Worm (Caenorhabditis elegans): ENCODE data around the gene spd-3.

Gene spd-3

DNA sequence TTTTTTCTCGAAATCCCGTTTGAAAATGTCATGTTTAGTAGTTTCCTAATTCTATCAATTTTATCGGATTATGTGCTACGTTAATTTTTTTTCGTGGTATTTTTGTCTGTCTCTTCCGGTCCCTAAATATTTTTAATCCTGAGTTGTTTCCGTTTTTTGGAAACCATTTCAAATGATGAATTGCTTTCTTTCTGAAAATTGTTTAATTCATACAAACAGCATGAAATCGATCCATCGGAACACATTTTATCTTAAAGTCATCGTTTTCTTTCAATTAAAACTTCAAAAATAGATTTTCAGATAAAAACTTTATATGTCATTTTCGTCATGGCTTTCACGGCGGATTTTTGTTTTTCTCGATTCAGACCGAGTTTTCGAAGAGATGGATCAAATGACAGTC, at the start of gene spd-3:
Gene spd-3, plus strand, starts transcription at position 301 of the 400 bp plus-strand sequence.
- TF ChIP-seq tbx-8 (GFP tag; optimal IDR thresholded peaks at IDR 0.05) (no peak), snpc-4 (tag; optimal IDR thresholded peaks at IDR 0.05) (no peak), ham-2 (GFP tag; optimal IDR thresholded peaks at IDR 0.05) (no peak), lin-13 (tag; optimal IDR thresholded peaks at IDR 0.05) (no peak), lin-32 (GFP tag; optimal IDR thresholded peaks at IDR 0.05) (no peak), nhr-2 (tag; optimal IDR thresholded peaks at IDR 0.05) (no peak), ceh-83 (GFP tag; optimal IDR thresholded peaks at IDR 0.05) (no peak), pha-4 (tag; optimal IDR thresholded peaks at IDR 0.05) (no peak), zip-8 (tag; optimal IDR thresholded peaks at IDR 0.05) (no peak), cnd-1 (tag; optimal IDR thresholded peaks at IDR 0.05) (no peak), sem-2 (GFP tag; optimal IDR thresholded peaks at IDR 0.05) (no peak)

DNA sequence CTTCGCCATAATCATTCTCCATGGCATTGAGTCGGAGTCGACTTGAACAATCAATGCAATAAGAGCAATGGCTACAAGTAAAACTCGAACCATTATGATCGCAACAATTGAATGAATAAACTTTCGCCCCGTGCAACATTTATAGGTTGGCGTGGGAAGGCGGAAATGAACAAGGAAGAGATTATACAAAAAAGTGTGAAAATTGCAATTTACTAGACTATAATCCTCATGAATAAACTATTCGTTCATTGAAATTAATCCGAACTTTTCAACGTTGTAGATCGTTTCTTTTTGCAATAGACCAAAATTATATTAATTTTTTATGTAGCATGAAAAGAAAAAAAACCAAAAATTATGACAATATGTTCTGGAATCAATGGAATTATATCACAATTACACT, 22.3 kb upstream of the spd-3 start, which contains the start of gene Y73B6A.3:
Gene Y73B6A.3, minus strand, starts transcription at position 101 of the 400 bp plus-strand sequence.
- TF ChIP-seq ceh-83 (GFP tag; optimal IDR thresholded peaks at IDR 0.05) = no peak
- TF ChIP-seq blmp-1 (tag; optimal IDR thresholded peaks at IDR 0.05) = no peak
- no peak for TF ChIP-seq nhr-2 (tag; optimal IDR thresholded peaks at IDR 0.05)
- TF ChIP-seq mls-2 (tag; optimal IDR thresholded peaks at IDR 0.05) = no peak
- no peak for TF ChIP-seq nhr-28 (tag; optimal IDR thresholded peaks at IDR 0.05)

DNA sequence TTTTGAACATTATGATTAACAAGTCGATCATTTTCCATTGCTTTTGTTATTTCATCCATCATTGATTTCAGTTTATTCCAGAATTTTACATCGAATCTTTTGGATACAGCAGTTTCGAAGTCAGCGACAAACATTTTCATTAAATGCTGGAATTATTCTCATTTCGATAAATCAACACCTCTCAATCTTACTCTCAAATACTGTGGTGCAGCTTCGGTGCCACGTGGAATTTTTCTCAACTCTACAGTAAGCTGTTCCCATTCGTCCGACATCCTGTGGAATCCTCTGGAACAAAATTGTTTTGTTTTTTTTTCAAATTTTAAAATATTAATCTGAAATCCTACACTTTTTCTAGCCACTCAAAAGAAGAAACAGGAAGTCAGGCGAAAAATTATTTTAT, 20.4 kb upstream of the spd-3 start, which contains the start of gene smg-7:
Gene smg-7, minus strand, starts transcription at position 285 of the 400 bp plus-strand sequence.
- TF ChIP-seq ceh-83 (GFP tag; optimal IDR thresholded peaks at IDR 0.05) (no peak), sptf-1 (tag; optimal IDR thresholded peaks at IDR 0.05) (no peak), nhr-12 (tag; optimal IDR thresholded peaks at IDR 0.05) (no peak), mep-1 (tag; optimal IDR thresholded peaks at IDR 0.05) (no peak), lin-32 (GFP tag; optimal IDR thresholded peaks at IDR 0.05) (no peak), zip-8 (tag; optimal IDR thresholded peaks at IDR 0.05) (no peak), elt-3 (tag; optimal IDR thresholded peaks at IDR 0.05) (no peak), ceh-39 (tag; optimal IDR thresholded peaks at IDR 0.05) (no peak), bed-3 (GFP tag; optimal IDR thresholded peaks at IDR 0.05) (no peak), M03D4.4 (tag; optimal IDR thresholded peaks at IDR 0.05) (no peak)

DNA sequence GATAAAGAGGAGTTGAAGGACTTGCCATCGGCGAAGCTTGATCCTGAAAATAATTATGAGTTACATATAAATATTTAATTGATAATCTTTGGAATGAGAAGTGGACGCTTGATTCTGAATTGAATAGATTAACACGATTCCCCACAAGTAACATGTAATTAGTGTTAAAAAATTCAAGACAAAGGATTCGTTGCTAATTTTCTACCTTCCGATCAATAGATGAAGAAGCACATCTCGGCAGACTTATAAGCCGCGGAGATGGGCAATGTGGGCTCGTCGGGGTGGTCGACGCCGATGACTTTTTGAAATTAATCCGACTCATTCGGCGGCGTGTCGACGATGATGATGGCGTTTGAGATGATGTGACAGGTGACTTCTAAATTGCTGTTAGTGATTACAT, 15.4 kb upstream of the spd-3 start:
- TF ChIP-seq ztf-11 (tag; optimal IDR thresholded peaks at IDR 0.05) = no peak
- no peak for TF ChIP-seq sem-2 (GFP tag; optimal IDR thresholded peaks at IDR 0.05)
- TF ChIP-seq pha-4 (tag; optimal IDR thresholded peaks at IDR 0.05) = no peak
- no peak for TF ChIP-seq bed-3 (GFP tag; optimal IDR thresholded peaks at IDR 0.05)
- TF ChIP-seq nhr-12 (tag; optimal IDR thresholded peaks at IDR 0.05) = no peak
- TF ChIP-seq ceh-43 (GFP tag; optimal IDR thresholded peaks at IDR 0.05) = no peak
- no peak for TF ChIP-seq mls-2 (tag; optimal IDR thresholded peaks at IDR 0.05)
- no peak for TF ChIP-seq elt-1 (tag; optimal IDR thresholded peaks at IDR 0.05; ENCODE audit: borderline replicate concordance, insufficient read depth)
- no peak for TF ChIP-seq M03D4.4 (tag; optimal IDR thresholded peaks at IDR 0.05)
- no peak for TF ChIP-seq ham-2 (GFP tag; optimal IDR thresholded peaks at IDR 0.05)
- no peak for TF ChIP-seq blmp-1 (tag; optimal IDR thresholded peaks at IDR 0.05)

DNA sequence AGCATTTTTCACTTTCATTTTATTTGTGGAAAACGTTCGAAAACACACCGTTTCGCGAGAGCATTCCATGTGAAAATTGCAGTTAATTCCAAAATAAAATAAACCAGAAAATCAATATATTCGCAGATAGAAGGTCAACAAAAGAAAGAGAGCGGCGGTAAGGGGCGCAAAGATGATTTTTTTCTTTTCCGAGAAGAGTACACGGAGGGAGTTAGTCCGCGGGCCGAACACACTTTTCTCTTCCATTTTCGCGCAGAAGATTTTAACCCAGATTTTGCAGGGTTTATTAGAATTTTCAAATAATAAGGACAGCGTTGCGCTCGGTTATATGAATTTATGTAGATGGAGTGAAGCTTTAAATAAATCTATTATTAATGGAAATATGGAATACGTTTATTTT, 14.9 kb upstream of the spd-3 start:
- TF ChIP-seq flh-1 (GFP tag; optimal IDR thresholded peaks at IDR 0.05) = no peak
- TF ChIP-seq blmp-1 (tag; optimal IDR thresholded peaks at IDR 0.05) = no peak
- TF ChIP-seq elt-3 (tag; optimal IDR thresholded peaks at IDR 0.05) = no peak
- peak; percentile 14 for TF ChIP-seq unc-120 (tag; optimal IDR thresholded peaks at IDR 0.05; ENCODE audit: poor library complexity, severe bottlenecking)
- peak; percentile 5 for TF ChIP-seq mep-1 (tag; optimal IDR thresholded peaks at IDR 0.05)

DNA sequence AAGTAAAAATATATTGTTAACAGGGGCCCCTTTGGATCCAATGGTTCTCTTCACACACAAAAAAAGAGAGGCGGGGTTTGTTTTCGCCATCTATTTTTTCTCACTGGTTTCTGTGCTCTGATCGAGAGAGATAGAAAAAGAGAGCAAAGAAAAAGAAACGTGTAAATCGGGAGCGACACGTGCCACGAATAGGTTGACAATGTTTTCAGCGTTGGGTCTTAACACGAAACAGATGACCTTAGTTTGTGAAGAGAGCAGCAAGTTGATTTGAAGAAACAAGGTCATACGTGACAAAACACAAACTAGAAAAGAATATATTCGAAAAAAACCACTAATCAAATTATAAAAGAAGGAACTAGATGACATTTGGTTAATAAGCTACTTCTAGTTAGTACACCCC, 14.0 kb upstream of the spd-3 start, which contains the start of gene lin-45:
Gene lin-45, minus strand, starts transcription at position 82 of the 400 bp plus-strand sequence.
- no peak for TF ChIP-seq nhr-2 (tag; optimal IDR thresholded peaks at IDR 0.05)
- TF ChIP-seq sptf-1 (tag; optimal IDR thresholded peaks at IDR 0.05) = no peak
- no peak for TF ChIP-seq unc-62 (GFP tag; optimal IDR thresholded peaks at IDR 0.05)
- TF ChIP-seq ceh-39 (tag; optimal IDR thresholded peaks at IDR 0.05) = no peak
- TF ChIP-seq lsy-2 (tag; optimal IDR thresholded peaks at IDR 0.05) = no peak
- TF ChIP-seq ces-1 (GFP tag; optimal IDR thresholded peaks at IDR 0.05) = no peak
- no peak for TF ChIP-seq drap-1 (GFP tag; optimal IDR thresholded peaks at IDR 0.05)
